Fruit fly (Drosophila melanogaster): ENCODE results near the gene CG1677.

Gene CG1677

dm6 chrX:7241985-7242627 is 163.5 kb downstream of the CG1677 start (continued):
- TF ChIP-seq ro (GFP tag; IDR thresholded peaks at IDR 0.05) (0 out of 2 replicates have a peak, but pooled peaks have one; percentile 48), CG12744 (GFP tag; optimal IDR thresholded peaks at IDR 0.05) (peak; percentile 77), HmgZ (tag; optimal IDR thresholded peaks at IDR 0.05) (peak; percentile 72), CG16779 (GFP tag; IDR thresholded peaks at IDR 0.05) (peak; percentile 76), B-H1 (GFP tag; IDR thresholded peaks at IDR 0.05) (peak; percentile 41; the same call in 1 of the 3 replicates), CG3407 (GFP tag; optimal IDR thresholded peaks at IDR 0.05) (peak; percentile 82), Lim3 (GFP tag; IDR thresholded peaks at IDR 0.05) (no peak), ftz-f1 (GFP tag; optimal IDR thresholded peaks at IDR 0.05) (no peak), nom (GFP tag; optimal IDR thresholded peaks at IDR 0.05) (peak; percentile 76), ATbp (GFP tag; optimal IDR thresholded peaks at IDR 0.05) (peak; percentile 85), pnt (GFP tag; optimal IDR thresholded peaks at IDR 0.05) (peak; percentile 49), Eip74EF (GFP tag; optimal IDR thresholded peaks at IDR 0.05) (no peak), CG9215 (GFP tag; IDR thresholded peaks at IDR 0.05) (0 out of 2 replicates have a peak, but pooled peaks have one; percentile 23), CG4282 (GFP tag; optimal IDR thresholded peaks at IDR 0.05) (peak; percentile 35), onecut (GFP tag; IDR thresholded peaks at IDR 0.05) (peak; percentile 89), CG17359 (tag; optimal IDR thresholded peaks at IDR 0.05) (peak; percentile 79), CG33213 (GFP tag; optimal IDR thresholded peaks at IDR 0.05) (peak; percentile 86), CG7556 (GFP tag; optimal IDR thresholded peaks at IDR 0.05) (peak; percentile 37), CG17829 (tag; optimal IDR thresholded peaks at IDR 0.05) (peak; percentile 65), CkIIα-i1 (GFP tag; IDR thresholded peaks at IDR 0.05) (peak; percentile 25; the same call in 1 of the 2 replicates), CG2875 (GFP tag; optimal IDR thresholded peaks at IDR 0.05) (peak; percentile 85), Rfx (GFP tag; IDR thresholded peaks at IDR 0.05) (peak; percentile 93), gsb-n (tag; optimal IDR thresholded peaks at IDR 0.05) (peak; percentile 70), cwo (GFP tag; optimal IDR thresholded peaks at IDR 0.05) (no peak), Bteb2 (GFP tag; optimal IDR thresholded peaks at IDR 0.05) (peak; percentile 17), Usf (GFP tag; optimal IDR thresholded peaks at IDR 0.05) (peak; percentile 75), unc-4 (GFP tag; IDR thresholded peaks at IDR 0.05; ENCODE audit: partially characterized antibody) (no peak), CG15011 (GFP tag; optimal IDR thresholded peaks at IDR 0.05) (peak; percentile 48), gem (tag; optimal IDR thresholded peaks at IDR 0.05) (peak; percentile 67), CG10959 (GFP tag; IDR thresholded peaks at IDR 0.05) (peak; percentile 70), insv (GFP tag; optimal IDR thresholded peaks at IDR 0.05) (peak in 1 of 2 experiments; percentile 85), grau (tag; optimal IDR thresholded peaks at IDR 0.05) (peak; percentile 70), CG3163 (GFP tag; optimal IDR thresholded peaks at IDR 0.05) (peak; percentile 65), CG13424 (tag; optimal IDR thresholded peaks at IDR 0.05) (peak; percentile 69), CG31365 (tag; optimal IDR thresholded peaks at IDR 0.05) (peak; percentile 67), CG15479 (GFP tag; optimal IDR thresholded peaks at IDR 0.05) (no peak), CG1647 (GFP tag; optimal IDR thresholded peaks at IDR 0.05) (peak; percentile 61), CG15073 (GFP tag; optimal IDR thresholded peaks at IDR 0.05) (no peak), wdn (GFP tag; IDR thresholded peaks at IDR 0.05) (peak; percentile 56; the same call in 1 of the 2 replicates), CG4404 (GFP tag; IDR thresholded peaks at IDR 0.05) (peak; percentile 45; the same call in 1 of the 2 replicates), nerfin-2 (GFP tag; IDR thresholded peaks at IDR 0.05; ENCODE audit: partially characterized antibody) (no peak), H15 (GFP tag; IDR thresholded peaks at IDR 0.05) (peak; percentile 83), CG15514 (GFP tag; optimal IDR thresholded peaks at IDR 0.05) (peak; percentile 70), Dip2 (GFP tag; IDR thresholded peaks at IDR 0.05) (peak; percentile 94), schlank (tag; optimal IDR thresholded peaks at IDR 0.05) (peak; percentile 55), CG14014 (GFP tag; IDR thresholded peaks at IDR 0.05) (peak; percentile 78), CG32532 (GFP tag; IDR thresholded peaks at IDR 0.05) (peak; percentile 85), dimm (GFP tag; IDR thresholded peaks at IDR 0.05) (peak; percentile 39; the same call in 1 of the 2 replicates), CG4328 (GFP tag; optimal IDR thresholded peaks at IDR 0.05) (peak; percentile 89)

All from whole organism, embryonic.